Fruit fly (Drosophila melanogaster) whole organism, pupa: ENCODE data around the gene Atu.
A peak's percentile ranks its signal among the peaks of the same experiment; 100 is the strongest.

Experiments
- CG12605 ChIP-seq: fragments of 200-800 bp; sonication (Bioruptor generic); IDR thresholded peaks from 2 replicates; pipeline ENCODE4 v1.3.6; 2022; ENCODE audit warnings: missing biosample characterization, missing genetic modification characterization
- CG13204 ChIP-seq: fragments of 200-800 bp; sonication (Bioruptor generic); optimal IDR thresholded peaks from 2 replicates; lab custom pipeline; 2018; ENCODE audit warnings: missing biosample characterization, mild to moderate bottlenecking, missing genetic modification characterization, moderate library complexity
- CG14655 ChIP-seq: fragments of 200-800 bp; sonication (Bioruptor generic); optimal IDR thresholded peaks from 3 replicates; lab custom pipeline; 2017; ENCODE audit warnings: mild to moderate bottlenecking, missing biosample characterization, missing genetic modification reagents, missing genetic modification characterization
- CG34367 ChIP-seq: fragments of 200-800 bp; sonication (Bioruptor generic); optimal IDR thresholded peaks from 2 replicates; lab custom pipeline; 2018; ENCODE audit warnings: missing biosample characterization, mild to moderate bottlenecking, missing genetic modification characterization
- CG8159 ChIP-seq: fragments of 200-800 bp; sonication (Bioruptor generic); optimal IDR thresholded peaks from 3 replicates; lab custom pipeline; 2018; ENCODE audit warnings: missing biosample characterization, mild to moderate bottlenecking, missing genetic modification characterization, moderate library complexity
- D1 ChIP-seq: fragments of 200-800 bp; sonication (Bioruptor generic); optimal IDR thresholded peaks from 2 replicates; lab custom pipeline; 2018; ENCODE audit warnings: missing biosample characterization, mild to moderate bottlenecking, missing genetic modification characterization, moderate library complexity
- Pif1A ChIP-seq: fragments of 200-800 bp; sonication (Bioruptor generic); optimal IDR thresholded peaks from 3 replicates; lab custom pipeline; 2016; ENCODE audit warnings: missing biosample characterization, missing genetic modification characterization
- Pif1B ChIP-seq: fragments of 200-800 bp; sonication (Bioruptor generic); optimal IDR thresholded peaks from 3 replicates; lab custom pipeline; 2016; ENCODE audit warnings: missing biosample characterization, missing genetic modification characterization
- rn ChIP-seq: fragments of 200-800 bp; sonication (Bioruptor generic); IDR thresholded peaks from 2 replicates; pipeline ENCODE4 v1.3.6; 2022; ENCODE audit warnings: missing biosample characterization, missing genetic modification characterization

- no peak for TF ChIP-seq rn
- TF ChIP-seq CG12605 (GFP tag; lab: Robert Waterston, UW), result no peak
- TF ChIP-seq CG8159, result no peak
- TF ChIP-seq CG34367 (tag; lab: Kevin White, UChicago), result no peak
- no peak for TF ChIP-seq CG14655
- TF ChIP-seq CG13204, result peak; percentile 79
- no peak for TF ChIP-seq D1 (tag; lab: Kevin White, UChicago)
- no peak for TF ChIP-seq Pif1A
- TF ChIP-seq Pif1B (GFP tag; lab: Kevin White, UChicago), result no peak
These were observed 2.3 kb downstream of the Atu start for dm6 chr3R:5615484-5615883.
